Worm (Caenorhabditis elegans): ENCODE measurements around the gene F25B5.6.

DNA sequence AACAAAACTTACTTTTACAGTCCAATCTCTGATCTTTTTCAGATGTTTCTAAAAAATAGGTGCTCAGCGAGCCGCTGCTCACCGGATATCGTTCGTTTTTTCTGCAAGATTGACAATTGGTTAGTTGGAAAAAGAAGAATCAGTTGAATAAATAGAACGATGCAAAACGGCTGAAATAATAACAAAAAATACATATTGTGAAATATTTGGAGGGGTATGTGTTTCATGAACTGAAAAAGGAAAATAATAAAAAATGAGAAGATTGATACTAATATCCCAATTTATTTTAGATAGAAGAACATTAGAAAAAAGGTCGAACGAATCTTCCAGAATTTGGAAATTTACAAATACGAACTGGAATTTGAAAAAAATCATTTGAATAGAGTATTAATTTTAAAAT, 33.5 kb upstream of the F25B5.6 start, which contains the start of gene frm-2:
- no peak for TF ChIP-seq unc-39 (tag; optimal IDR thresholded peaks at IDR 0.05)
- no peak for TF ChIP-seq elt-3 (tag; optimal IDR thresholded peaks at IDR 0.05)
- no peak for TF ChIP-seq egl-5 (tag; optimal IDR thresholded peaks at IDR 0.05)
- TF ChIP-seq fkh-10 (GFP tag; optimal IDR thresholded peaks at IDR 0.05): no peak
- no peak for TF ChIP-seq nhr-77 (tag; optimal IDR thresholded peaks at IDR 0.05)

Measured in whole organism, L3 larva.